Worm (Caenorhabditis elegans): ENCODE results near the gene pqn-87.

pqn-87 gene

ce11 chrII:12222524-12222923, 2.4 kb downstream of the pqn-87 start (continued):
- TF ChIP-seq snpc-4 (tag; optimal IDR thresholded peaks at IDR 0.05) (peak; percentile 73), nhr-28 (tag; optimal IDR thresholded peaks at IDR 0.05) (no peak), zag-1 (tag; optimal IDR thresholded peaks at IDR 0.05) (no peak), nhr-71 (tag; optimal IDR thresholded peaks at IDR 0.05) (peak; percentile 86), unc-98 (GFP tag; IDR thresholded peaks at IDR 0.05) (no peak), unc-130 (tag; optimal IDR thresholded peaks at IDR 0.05) (peak; percentile 72), nhr-237 (tag; optimal IDR thresholded peaks at IDR 0.05) (no peak), sup-37 (GFP tag; optimal IDR thresholded peaks at IDR 0.05) (peak; percentile 52), fkh-4 (tag; optimal IDR thresholded peaks at IDR 0.05; ENCODE audit: borderline replicate concordance) (no peak), lin-15B (tag; optimal IDR thresholded peaks at IDR 0.05) (peak; percentile 15), dsc-1 (tag; optimal IDR thresholded peaks at IDR 0.05) (peak; percentile 75), nhr-12 (tag; optimal IDR thresholded peaks at IDR 0.05) (no peak), alr-1 (tag; optimal IDR thresholded peaks at IDR 0.05; ENCODE audit: borderline replicate concordance) (no peak), efl-1 (optimal IDR thresholded peaks at IDR 0.05) (peak; percentile 73 to 82), efl-1 (GFP tag; optimal IDR thresholded peaks at IDR 0.05 in 1 of 2) (peak; percentile 38 to 54), tbx-2 (tag; optimal IDR thresholded peaks at IDR 0.05) (peak; percentile 79), dpl-1 (GFP tag; optimal IDR thresholded peaks at IDR 0.05) (peak; percentile 25 to 54 (median 41)), lsy-2 (tag; optimal IDR thresholded peaks at IDR 0.05) (peak; percentile 63 to 83), egl-13 (tag; optimal IDR thresholded peaks at IDR 0.05) (peak; percentile 67), irx-1 (tag; optimal IDR thresholded peaks at IDR 0.05) (peak; percentile 56), mab-9 (GFP tag; IDR thresholded peaks at IDR 0.05) (no peak; the same call in 1 of the 2 replicates), mef-2 (tag; optimal IDR thresholded peaks at IDR 0.05) (no peak), hpl-2 (GFP tag; optimal IDR thresholded peaks at IDR 0.05) (no peak), unc-62 (GFP tag; optimal IDR thresholded peaks at IDR 0.05) (no peak), ceh-8 (GFP tag; optimal IDR thresholded peaks at IDR 0.05) (peak; percentile 21), lin-39 (tag; optimal IDR thresholded peaks at IDR 0.05) (no peak), pag-3 (tag; optimal IDR thresholded peaks at IDR 0.05; ENCODE audit: borderline replicate concordance, insufficient read depth) (no peak), lin-35 (GFP tag; optimal IDR thresholded peaks at IDR 0.05) (peak; percentile 72 to 73), nhr-20 (tag; optimal IDR thresholded peaks at IDR 0.05) (peak; percentile 88), xbp-1 (tag; optimal IDR thresholded peaks at IDR 0.05) (peak; percentile 81), blmp-1 (tag; optimal IDR thresholded peaks at IDR 0.05) (peak; percentile 47), jun-1 (tag; optimal IDR thresholded peaks at IDR 0.05) (peak; percentile 81), mdl-1 (tag; optimal IDR thresholded peaks at IDR 0.05) (peak in 1 of 2 experiments; percentile 70), ztf-4 (tag; optimal IDR thresholded peaks at IDR 0.05) (peak; percentile 10), ceh-88 (GFP tag; IDR thresholded peaks at IDR 0.05) (no peak), nhr-47 (tag; optimal IDR thresholded peaks at IDR 0.05) (peak; percentile 79), ama-1 (optimal IDR thresholded peaks at IDR 0.05) (no peak), ets-5 (GFP tag; IDR thresholded peaks at IDR 0.05) (no peak), pax-3 (tag; optimal IDR thresholded peaks at IDR 0.05) (peak; percentile 36), ceh-90 (tag; optimal IDR thresholded peaks at IDR 0.05) (no peak), unc-30 (tag; optimal IDR thresholded peaks at IDR 0.05) (no peak), aly-2 (tag; optimal IDR thresholded peaks at IDR 0.05) (peak; percentile 26), isw-1 (GFP tag; IDR thresholded peaks at IDR 0.05) (peak; percentile 49), sptf-1 (tag; optimal IDR thresholded peaks at IDR 0.05) (no peak), nhr-77 (tag; optimal IDR thresholded peaks at IDR 0.05) (peak; percentile 63), elt-3 (tag; optimal IDR thresholded peaks at IDR 0.05) (peak in 2 of 6 experiments; percentile 15 to 56), nhr-19 (GFP tag; conservative IDR thresholded peaks at IDR 0.05) (peak; percentile 62), hlh-17 (GFP tag; optimal IDR thresholded peaks at IDR 0.05; ENCODE audit: borderline replicate concordance) (no peak), C04F5.9 (tag; optimal IDR thresholded peaks at IDR 0.05) (no peak), pqm-1 (tag; optimal IDR thresholded peaks at IDR 0.05) (no peak), C16A3.4 (tag; optimal IDR thresholded peaks at IDR 0.05) (peak; percentile 71), zip-4 (GFP tag; optimal IDR thresholded peaks at IDR 0.05) (no peak), lin-13 (GFP tag; optimal IDR thresholded peaks at IDR 0.05) (no peak)
